Fruit fly (Drosophila melanogaster) whole organism, adult: ENCODE results near the gene hid.
A peak's percentile ranks its signal among the peaks of the same experiment; 100 is the strongest.

Experiments used
- CG11617 ChIP-seq: fragments of 200-800 bp; sonication (Bioruptor generic); optimal IDR thresholded peaks from 2 replicates; lab custom pipeline; 2017; ENCODE audit warnings: mild to moderate bottlenecking, missing biosample characterization, missing genetic modification reagents, missing genetic modification characterization
- CG12768 ChIP-seq: fragments of 200-800 bp; sonication (Bioruptor generic); optimal IDR thresholded peaks from 2 replicates; lab custom pipeline; 2017; ENCODE audit warnings: missing biosample characterization, missing genetic modification characterization, mild to moderate bottlenecking, moderate library complexity, missing genetic modification reagents
- CG14711 ChIP-seq: fragments of 200-800 bp; sonication (Bioruptor generic); optimal IDR thresholded peaks from 2 replicates; lab custom pipeline; 2018; ENCODE audit warnings: missing biosample characterization, mild to moderate bottlenecking, missing genetic modification characterization, moderate library complexity
- CG1620 ChIP-seq: fragments of 200-800 bp; sonication (Bioruptor generic); optimal IDR thresholded peaks from 2 replicates; lab custom pipeline; 2016; ENCODE audit warnings: missing biosample characterization, missing genetic modification characterization
- CG33017 ChIP-seq: fragments of 200-800 bp; sonication (Bioruptor generic); optimal IDR thresholded peaks from 2 replicates; lab custom pipeline; 2018; ENCODE audit warnings: missing biosample characterization, mild to moderate bottlenecking, missing genetic modification characterization, moderate library complexity
- CG5204 ChIP-seq: fragments of 200-800 bp; sonication (Bioruptor generic); optimal IDR thresholded peaks from 2 replicates; lab custom pipeline; 2016; ENCODE audit warnings: missing biosample characterization, missing genetic modification characterization
- CG7045 ChIP-seq: fragments of 200-800 bp; sonication (Bioruptor generic); optimal IDR thresholded peaks from 2 replicates; lab custom pipeline; 2017; ENCODE audit warnings: missing biosample characterization, mild to moderate bottlenecking, missing genetic modification characterization
- CG7101 ChIP-seq: fragments of 200-800 bp; sonication (Bioruptor generic); optimal IDR thresholded peaks from 2 replicates; lab custom pipeline; 2018; ENCODE audit warnings: missing biosample characterization, mild to moderate bottlenecking, missing genetic modification characterization, moderate library complexity
- Clk ChIP-seq: fragments of 200-800 bp; sonication (Bioruptor generic); optimal IDR thresholded peaks from 2 replicates; lab custom pipeline; 2017; ENCODE audit warnings: missing biosample characterization, missing genetic modification characterization
- Crg-1 ChIP-seq: fragments of 200-800 bp; sonication (Bioruptor generic); optimal IDR thresholded peaks from 2 replicates; lab custom pipeline; 2016; ENCODE audit warnings: missing biosample characterization, missing genetic modification characterization
- Hr96 ChIP-seq: fragments of 200-800 bp; sonication (Bioruptor generic); optimal IDR thresholded peaks from 2 replicates; lab custom pipeline; 2016; ENCODE audit warnings: missing biosample characterization, missing genetic modification characterization
- Mnt ChIP-seq: fragments of 200-800 bp; sonication (Bioruptor generic); optimal IDR thresholded peaks from 2 replicates; lab custom pipeline; 2016; ENCODE audit warnings: missing biosample characterization, mild to moderate bottlenecking, missing genetic modification characterization
- bab1 ChIP-seq: fragments of 200-800 bp; sonication (Bioruptor generic); optimal IDR thresholded peaks from 3 replicates; lab custom pipeline; 2019; ENCODE audit warnings: missing biosample characterization, mild to moderate bottlenecking, missing genetic modification characterization, moderate library complexity
- cic ChIP-seq: fragments of 200-800 bp; sonication (Bioruptor generic); optimal IDR thresholded peaks from 2 replicates; lab custom pipeline; 2017; ENCODE audit warnings: missing biosample characterization, mild to moderate bottlenecking, missing genetic modification characterization, moderate library complexity
- cnc ChIP-seq, 2 experiments: fragments of >200 bp; optimal IDR thresholded peaks; 2 replicates each; lab custom pipeline; 2017
- kay ChIP-seq: fragments of 200-800 bp; sonication (Bioruptor generic); peaks from one replicate; lab custom pipeline; 2016; ENCODE audit warnings: missing biosample characterization, missing genetic modification characterization, borderline replicate concordance
- ovo ChIP-seq: fragments of 200-800 bp; sonication (Bioruptor generic); optimal IDR thresholded peaks from 2 replicates; lab custom pipeline; 2016; ENCODE audit warnings: missing biosample characterization, missing genetic modification characterization
- pad ChIP-seq: fragments of 200-800 bp; sonication (Bioruptor generic); optimal IDR thresholded peaks from 3 replicates; lab custom pipeline; 2017; ENCODE audit warnings: missing biosample characterization, missing genetic modification characterization, mild to moderate bottlenecking, moderate library complexity, missing genetic modification reagents
- tj ChIP-seq: fragments of 200-800 bp; sonication (Bioruptor generic); optimal IDR thresholded peaks from 3 replicates; lab custom pipeline; 2017; ENCODE audit warnings: missing biosample characterization, mild to moderate bottlenecking, missing genetic modification characterization, moderate library complexity
- toe ChIP-seq: fragments of 200-800 bp; sonication (Bioruptor generic); optimal IDR thresholded peaks from 2 replicates; lab custom pipeline; 2016; ENCODE audit warnings: missing biosample characterization, missing genetic modification characterization

The hid gene

DNA sequence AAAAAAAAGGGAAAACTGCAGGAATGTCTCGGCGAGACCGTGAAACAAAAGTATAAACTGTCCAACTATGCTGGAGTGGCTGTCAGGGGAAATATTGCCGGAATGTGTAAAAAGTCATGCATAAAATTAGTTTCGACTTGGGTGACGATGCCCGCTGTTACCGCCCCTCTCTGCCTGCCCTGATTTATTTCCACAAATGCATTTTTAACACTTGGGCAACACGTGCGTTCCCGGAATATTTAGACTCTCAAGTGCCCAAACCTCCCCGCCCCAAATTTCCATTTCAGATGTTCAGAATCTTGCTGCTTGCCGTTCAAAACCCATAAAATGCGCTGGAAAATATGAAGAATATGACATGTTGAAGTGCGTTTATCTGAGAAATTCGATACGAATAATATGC, 31.5 kb upstream of the hid start:
- TF ChIP-seq CG5204 (GFP tag; lab: Kevin White, UChicago) (no peak), Hr96 (GFP tag; lab: Kevin White, UChicago) (no peak), CG12768 (GFP tag; lab: Kevin White, UChicago) (no peak), tj (GFP tag; lab: Kevin White, UChicago) (no peak), CG11617 (no peak), CG7045 (no peak), Mnt (GFP tag; lab: Kevin White, UChicago) (no peak), cnc (optimal IDR thresholded peaks at IDR 0.05; lab: Kevin White, UChicago) (no peak), CG14711 (no peak), cic (GFP tag; lab: Kevin White, UChicago) (no peak), Clk (GFP tag; lab: Kevin White, UChicago) (no peak), CG7101 (no peak), ovo (GFP tag; lab: Kevin White, UChicago) (no peak)

DNA sequence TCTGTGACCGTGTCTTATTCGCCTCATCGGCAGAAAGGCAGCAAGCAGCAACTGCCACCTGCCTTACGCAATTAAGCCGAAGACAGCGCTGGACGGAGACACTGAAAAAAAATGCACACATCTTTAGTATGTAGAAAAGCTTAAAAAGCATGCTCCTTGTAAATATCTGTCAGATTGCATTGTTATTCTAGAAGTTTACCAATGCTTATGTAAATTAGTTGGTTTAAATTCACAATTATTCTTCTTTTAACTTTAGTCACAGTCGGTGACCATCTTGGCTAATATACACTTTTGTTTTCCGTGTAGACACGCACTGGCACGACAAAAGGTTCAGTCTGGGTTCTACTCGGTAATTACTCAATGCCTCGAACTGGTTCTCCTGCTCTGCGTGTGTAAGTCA, 30.2 kb upstream of the hid start:
- TF ChIP-seq toe (GFP tag; lab: Kevin White, UChicago) (no peak), CG1620 (GFP tag; lab: Kevin White, UChicago) (no peak), bab1 (GFP tag; lab: Kevin White, UChicago) (no peak), CG14711 (no peak), CG5204 (GFP tag; lab: Kevin White, UChicago) (no peak), CG7045 (no peak), CG33017 (no peak), cic (GFP tag; lab: Kevin White, UChicago) (no peak), tj (GFP tag; lab: Kevin White, UChicago) (no peak), Hr96 (GFP tag; lab: Kevin White, UChicago) (no peak), pad (no peak), CG7101 (no peak), CG12768 (GFP tag; lab: Kevin White, UChicago) (no peak), kay (no peak), Crg-1 (GFP tag; lab: Kevin White, UChicago) (no peak)

- TF ChIP-seq tj (GFP tag; lab: Kevin White, UChicago) (no peak), Hr96 (GFP tag; lab: Kevin White, UChicago) (no peak), kay (no peak), CG11617 (no peak), toe (GFP tag; lab: Kevin White, UChicago) (no peak), CG5204 (GFP tag; lab: Kevin White, UChicago) (no peak)
Measured at dm6 chr3L:18213745-18214144, 28.3 kb upstream of the hid start.

DNA sequence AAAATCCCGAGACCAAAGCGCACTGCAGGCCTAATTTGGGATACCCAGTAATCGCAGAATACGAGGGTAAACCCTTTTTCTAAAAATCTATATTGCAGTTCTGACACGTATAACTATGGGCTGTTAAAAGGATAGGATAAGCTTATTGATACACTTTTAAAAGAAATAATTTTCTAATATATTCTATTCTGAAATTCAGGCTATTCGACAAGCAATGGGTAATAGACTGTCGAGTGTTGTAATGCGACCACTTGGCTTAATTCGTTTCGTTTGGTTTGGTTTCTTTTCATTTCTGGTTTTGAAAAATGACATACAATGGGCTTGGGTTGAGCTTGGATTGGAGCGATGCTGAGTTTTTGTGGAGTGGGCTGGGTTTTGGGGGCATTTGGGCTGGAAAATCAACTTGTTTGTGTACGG, 26.8 kb upstream of the hid start:
- TF ChIP-seq Mnt (GFP tag; lab: Kevin White, UChicago) = no peak
- no peak for TF ChIP-seq bab1 (GFP tag; lab: Kevin White, UChicago)
- TF ChIP-seq kay = no peak
- TF ChIP-seq toe (GFP tag; lab: Kevin White, UChicago) = no peak
- TF ChIP-seq cnc (optimal IDR thresholded peaks at IDR 0.05; lab: Kevin White, UChicago) = no peak
- no peak for TF ChIP-seq CG7101
- TF ChIP-seq CG7045 = no peak
- no peak for TF ChIP-seq CG11617
- no peak for TF ChIP-seq Crg-1 (GFP tag; lab: Kevin White, UChicago)
- no peak for TF ChIP-seq CG14711
- TF ChIP-seq CG12768 (GFP tag; lab: Kevin White, UChicago) = no peak
- TF ChIP-seq CG1620 (GFP tag; lab: Kevin White, UChicago) = no peak
- no peak for TF ChIP-seq cic (GFP tag; lab: Kevin White, UChicago)

DNA sequence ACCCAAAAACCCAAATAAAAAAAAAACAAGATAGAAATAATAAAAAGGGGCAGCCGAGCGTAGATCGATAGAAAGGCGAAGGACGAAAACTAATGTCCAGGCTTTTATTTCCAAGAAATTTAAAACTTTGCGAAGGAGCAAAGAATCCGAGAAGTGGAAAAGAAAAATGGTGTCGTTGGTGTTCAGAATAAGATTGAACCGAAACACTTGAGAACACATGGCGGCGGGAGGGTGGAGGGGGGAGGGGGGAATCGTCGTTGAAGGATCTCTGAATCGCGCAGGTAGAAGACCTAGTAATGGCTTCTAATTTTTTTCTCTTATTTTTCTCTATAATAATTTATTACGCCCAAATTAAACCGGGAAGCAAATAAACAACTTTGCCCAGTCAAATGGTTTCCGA, 20.1 kb upstream of the hid start:
- TF ChIP-seq kay (peak; percentile 29), CG11617 (no peak)

- TF ChIP-seq cnc (optimal IDR thresholded peaks at IDR 0.05; lab: Kevin White, UChicago) (no peak), pad (no peak), tj (GFP tag; lab: Kevin White, UChicago) (peak; percentile 17)
Measured at dm6 chr3L:18204366-18204765, 18.9 kb upstream of the hid start.

DNA sequence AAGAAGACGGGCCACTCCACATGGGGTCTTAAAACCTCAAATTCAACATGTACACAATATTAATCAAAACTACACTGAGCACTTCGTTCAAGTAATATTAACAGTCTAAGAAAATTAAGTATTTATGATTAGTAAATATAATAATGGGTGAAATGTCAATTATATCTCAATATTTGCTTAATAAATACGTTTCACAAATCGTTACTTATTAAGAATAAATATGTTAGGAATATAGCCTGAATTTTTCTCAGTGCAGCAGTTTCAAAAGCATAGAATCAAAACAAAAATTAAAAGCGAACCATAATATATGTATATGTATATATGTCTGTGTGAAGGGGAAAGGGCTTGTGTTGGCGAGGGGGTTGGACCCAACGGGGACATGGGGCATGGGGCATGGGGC, 18.5 kb upstream of the hid start:
- TF ChIP-seq tj (GFP tag; lab: Kevin White, UChicago) = no peak
- peak; percentile 22 for TF ChIP-seq bab1 (GFP tag; lab: Kevin White, UChicago)

DNA sequence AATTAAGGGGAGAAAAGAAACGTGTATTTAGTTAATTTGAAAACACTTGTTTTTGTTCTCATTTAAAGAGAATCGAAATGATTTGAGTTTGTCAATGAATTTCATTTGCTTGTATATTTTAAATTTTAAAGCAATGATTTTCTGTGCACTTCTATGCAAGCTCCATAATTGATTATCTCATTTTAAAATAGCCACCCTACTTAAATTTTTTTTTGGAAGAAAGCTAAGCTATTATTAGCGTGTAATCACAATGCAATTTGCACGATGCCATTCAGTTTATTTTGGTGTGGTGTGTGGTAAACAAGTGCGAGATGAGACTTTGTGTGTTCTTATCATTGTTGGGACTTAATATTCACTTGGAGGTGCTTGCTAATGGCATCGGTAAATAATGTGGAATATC, 15.8 kb upstream of the hid start, which contains the start of gene CG7320:
Gene CG7320 (plus strand): TSS at position 301 of the 400 bp plus-strand sequence.
- TF ChIP-seq Crg-1 (GFP tag; lab: Kevin White, UChicago) = no peak
- TF ChIP-seq CG33017 = no peak
- no peak for TF ChIP-seq Hr96 (GFP tag; lab: Kevin White, UChicago)
- no peak for TF ChIP-seq cic (GFP tag; lab: Kevin White, UChicago)
- TF ChIP-seq CG7045 = no peak
- TF ChIP-seq CG5204 (GFP tag; lab: Kevin White, UChicago) = no peak
- TF ChIP-seq kay = no peak
- TF ChIP-seq CG11617 = no peak
- TF ChIP-seq Clk (GFP tag; lab: Kevin White, UChicago) = no peak
- no peak for TF ChIP-seq CG12768 (GFP tag; lab: Kevin White, UChicago)
- no peak for TF ChIP-seq tj (GFP tag; lab: Kevin White, UChicago)
- TF ChIP-seq toe (GFP tag; lab: Kevin White, UChicago) = no peak
- no peak for TF ChIP-seq pad
